Worm (Caenorhabditis elegans) whole organism, midembryonic: ENCODE data around the gene cdr-1.

ENCODE experiments used
- T22C8.4 ChIP-seq: fragments of 200-800 bp; sonication (Bioruptor generic); IDR thresholded peaks from 2 replicates; pipeline ENCODE4 v1.3.6; 2022; ENCODE audit warnings: missing genetic modification characterization, missing compliant biosample characterization
- cog-1 ChIP-seq: sonication (generic microtip); optimal IDR thresholded peaks from 2 replicates; lab custom pipeline; 2016; ENCODE audit warnings: missing genetic modification characterization, missing compliant biosample characterization
- flt-1 ChIP-seq: fragments of 200-800 bp; sonication (Bioruptor generic); IDR thresholded peaks from 2 replicates; pipeline ENCODE4 v1.3.6; 2022; ENCODE audit warnings: missing genetic modification characterization, missing compliant biosample characterization
- klf-2 ChIP-seq: fragments of 200-800 bp; sonication (Bioruptor generic); conservative IDR thresholded peaks from 2 replicates; pipeline ENCODE4 v1.3.6; 2022; ENCODE audit warnings: missing genetic modification reagents, missing genetic modification characterization, missing compliant biosample characterization
- med-1 ChIP-seq: sonication (generic microtip); optimal IDR thresholded peaks from 2 replicates; lab custom pipeline; 2017; ENCODE audit warnings: missing genetic modification characterization, mild to moderate bottlenecking, missing compliant biosample characterization, antibody characterized with exemption, missing genetic modification reagents; ENCODE audit not compliant: insufficient read depth
- ref-1 ChIP-seq: fragments of 200-800 bp; sonication (Bioruptor generic); conservative IDR thresholded peaks from 2 replicates; pipeline ENCODE4 v1.3.6; 2022; ENCODE audit warnings: missing genetic modification reagents, missing genetic modification characterization, missing compliant biosample characterization
- tab-1 ChIP-seq: fragments of 200-800 bp; sonication (Bioruptor generic); IDR thresholded peaks from 2 replicates; pipeline ENCODE4 v1.3.6; 2022; ENCODE audit warnings: missing genetic modification characterization, missing compliant biosample characterization
- ztf-23 ChIP-seq: fragments of 200-800 bp; sonication (Bioruptor generic); IDR thresholded peaks from 2 replicates; pipeline ENCODE4 v1.3.6; 2022; ENCODE audit warnings: missing genetic modification reagents, missing genetic modification characterization, missing compliant biosample characterization
- ztf-29 ChIP-seq: fragments of 200-800 bp; sonication (Bioruptor generic); IDR thresholded peaks from 2 replicates; pipeline ENCODE4 v1.3.6; 2022; ENCODE audit warnings: missing genetic modification reagents, missing genetic modification characterization, missing compliant biosample characterization

Gene cdr-1

ce11 chrV:15921102-15921501, at the start of gene cdr-1:
cdr-1 (plus strand) TSS chrV:15921309.
- no peak for TF ChIP-seq cog-1
- no peak for TF ChIP-seq klf-2
- TF ChIP-seq ztf-23 (GFP tag; lab: Robert Waterston, UW), result no peak
- no peak for TF ChIP-seq med-1 (GFP tag; lab: Kevin White, UChicago)
- no peak for TF ChIP-seq flt-1
- no peak for TF ChIP-seq ref-1 (GFP tag; lab: Robert Waterston, UW)
- no peak for TF ChIP-seq ztf-29
- no peak for TF ChIP-seq tab-1 (GFP tag; lab: Robert Waterston, UW)
- no peak for TF ChIP-seq T22C8.4 (GFP tag; lab: Robert Waterston, UW)

ce11 chrV:15872273-15872672, 48.8 kb upstream of the cdr-1 start, which contains the start of gene str-56:
str-56 (plus strand) TSS chrV:15872573.
- TF ChIP-seq cog-1 (no peak), med-1 (GFP tag; lab: Kevin White, UChicago) (no peak)

- TF ChIP-seq ref-1 (GFP tag; lab: Robert Waterston, UW), result peak; percentile 100
- TF ChIP-seq tab-1 (GFP tag; lab: Robert Waterston, UW), result peak; percentile 100
- TF ChIP-seq klf-2, result peak; percentile 99
- TF ChIP-seq ztf-23 (GFP tag; lab: Robert Waterston, UW), result peak; percentile 99
- TF ChIP-seq flt-1, result peak; percentile 99
- TF ChIP-seq med-1 (GFP tag; lab: Kevin White, UChicago), result peak; percentile 91
- peak; percentile 100 for TF ChIP-seq ztf-29
- TF ChIP-seq T22C8.4 (GFP tag; lab: Robert Waterston, UW), result peak; percentile 99
- peak; percentile 96 for TF ChIP-seq cog-1
These were observed 47.3 kb upstream of the cdr-1 start for ce11 chrV:15873762-15874161.

ce11 chrV:15876308-15876707, 44.8 kb upstream of the cdr-1 start, which contains the start of gene nhr-102:
nhr-102 (minus strand) TSS chrV:15876408.
- no peak for TF ChIP-seq cog-1
- no peak for TF ChIP-seq flt-1
- TF ChIP-seq tab-1 (GFP tag; lab: Robert Waterston, UW), result no peak
- TF ChIP-seq ztf-29, result no peak
- TF ChIP-seq T22C8.4 (GFP tag; lab: Robert Waterston, UW), result no peak

ce11 chrV:15879508-15879907, 41.6 kb upstream of the cdr-1 start, which contains the start of gene nhr-84:
nhr-84 (minus strand) TSS chrV:15879608.
- TF ChIP-seq ztf-29 (no peak), klf-2 (no peak), T22C8.4 (GFP tag; lab: Robert Waterston, UW) (no peak), med-1 (GFP tag; lab: Kevin White, UChicago) (no peak), tab-1 (GFP tag; lab: Robert Waterston, UW) (no peak), flt-1 (no peak), ztf-23 (GFP tag; lab: Robert Waterston, UW) (no peak), ref-1 (GFP tag; lab: Robert Waterston, UW) (no peak)

- TF ChIP-seq med-1 (GFP tag; lab: Kevin White, UChicago) (no peak), T22C8.4 (GFP tag; lab: Robert Waterston, UW) (no peak), klf-2 (no peak), ztf-23 (GFP tag; lab: Robert Waterston, UW) (no peak), flt-1 (no peak), cog-1 (no peak), tab-1 (GFP tag; lab: Robert Waterston, UW) (no peak), ztf-29 (no peak), ref-1 (GFP tag; lab: Robert Waterston, UW) (no peak)
These were observed 41.1 kb upstream of the cdr-1 start for ce11 chrV:15880033-15880432.

ce11 chrV:15880705-15881104, 40.4 kb upstream of the cdr-1 start:
- no peak for TF ChIP-seq klf-2
- no peak for TF ChIP-seq flt-1

- TF ChIP-seq ztf-23 (GFP tag; lab: Robert Waterston, UW), result no peak
- no peak for TF ChIP-seq med-1 (GFP tag; lab: Kevin White, UChicago)
- no peak for TF ChIP-seq ref-1 (GFP tag; lab: Robert Waterston, UW)
- no peak for TF ChIP-seq flt-1
- TF ChIP-seq cog-1, result no peak
- TF ChIP-seq ztf-29, result no peak
- TF ChIP-seq tab-1 (GFP tag; lab: Robert Waterston, UW), result no peak
- no peak for TF ChIP-seq T22C8.4 (GFP tag; lab: Robert Waterston, UW)
- no peak for TF ChIP-seq klf-2
These were observed 36.4 kb upstream of the cdr-1 start, which contains the start of gene oac-42 for ce11 chrV:15884698-15885097. oac-42 (minus strand) TSS chrV:15884798.

- TF ChIP-seq ref-1 (GFP tag; lab: Robert Waterston, UW), result no peak
- no peak for TF ChIP-seq med-1 (GFP tag; lab: Kevin White, UChicago)
- no peak for TF ChIP-seq ztf-23 (GFP tag; lab: Robert Waterston, UW)
- no peak for TF ChIP-seq tab-1 (GFP tag; lab: Robert Waterston, UW)
- TF ChIP-seq T22C8.4 (GFP tag; lab: Robert Waterston, UW), result no peak
- TF ChIP-seq flt-1, result no peak
- TF ChIP-seq cog-1, result no peak
- no peak for TF ChIP-seq ztf-29
- no peak for TF ChIP-seq klf-2
These were observed 35.1 kb upstream of the cdr-1 start, which contains the start of gene T06C12.9 for ce11 chrV:15885967-15886366. T06C12.9 (minus strand) TSS chrV:15886067.

- TF ChIP-seq T22C8.4 (GFP tag; lab: Robert Waterston, UW) (no peak), ztf-23 (GFP tag; lab: Robert Waterston, UW) (no peak), cog-1 (no peak), ref-1 (GFP tag; lab: Robert Waterston, UW) (no peak), flt-1 (no peak), med-1 (GFP tag; lab: Kevin White, UChicago) (no peak), ztf-29 (no peak), tab-1 (GFP tag; lab: Robert Waterston, UW) (no peak)
These were observed 33.3 kb upstream of the cdr-1 start for ce11 chrV:15887708-15888295.
